Worm (Caenorhabditis elegans) whole organism, L2 larva: ENCODE data around the gene aat-2.

Experiments used
- C34F6.9 ChIP-seq: fragments of 150-350 bp; optimal IDR thresholded peaks from 2 replicates; lab custom pipeline; 2014; ENCODE audit warnings: missing biosample characterization, missing genetic modification characterization
- F13H6.1 ChIP-seq: sonication (generic microtip); optimal IDR thresholded peaks from 2 replicates; lab custom pipeline; 2016; ENCODE audit warnings: missing genetic modification characterization, missing compliant biosample characterization
- R02D3.7 ChIP-seq: fragments of 150-350 bp; optimal IDR thresholded peaks from 2 replicates; lab custom pipeline; 2014; ENCODE audit warnings: missing biosample characterization, missing genetic modification characterization
- Y55F3AM.14 ChIP-seq: fragments of 200-800 bp; sonication (Bioruptor generic); optimal IDR thresholded peaks from 2 replicates; lab custom pipeline; 2018; ENCODE audit warnings: mild to moderate bottlenecking, missing genetic modification characterization, missing compliant biosample characterization
- ZK546.5 ChIP-seq: sonication (generic microtip); optimal IDR thresholded peaks from 2 replicates; lab custom pipeline; 2017; ENCODE audit warnings: missing biosample characterization, missing genetic modification characterization
- alr-1 ChIP-seq: fragments of 150-350 bp; optimal IDR thresholded peaks from 2 replicates; lab custom pipeline; 2014; ENCODE audit warnings: missing biosample characterization, missing genetic modification characterization
- ama-1 ChIP-seq: fragments of 150-350 bp; optimal IDR thresholded peaks from 2 replicates; lab custom pipeline; 2018; ENCODE audit warnings: inconsistent platforms
- ceh-16 ChIP-seq: fragments of 150-350 bp; optimal IDR thresholded peaks from 2 replicates; lab custom pipeline; 2014; ENCODE audit warnings: missing biosample characterization, missing genetic modification characterization
- ceh-82 ChIP-seq: fragments of 150-350 bp; optimal IDR thresholded peaks from 2 replicates; lab custom pipeline; 2014; ENCODE audit warnings: missing biosample characterization, missing genetic modification characterization
- crh-2 ChIP-seq: sonication (generic microtip); optimal IDR thresholded peaks from 2 replicates; lab custom pipeline; 2017; ENCODE audit warnings: missing biosample characterization, missing genetic modification characterization
- dmd-4 ChIP-seq: sonication (generic microtip); optimal IDR thresholded peaks from 2 replicates; lab custom pipeline; 2017; ENCODE audit warnings: missing biosample characterization, missing genetic modification characterization
- egl-27 ChIP-seq: sonication (generic microtip); optimal IDR thresholded peaks from 3 replicates; lab custom pipeline; 2017; ENCODE audit warnings: missing biosample characterization, missing genetic modification reagents, missing genetic modification characterization
- elt-1 ChIP-seq: fragments of 150-350 bp; optimal IDR thresholded peaks from 2 replicates; lab custom pipeline; 2014; ENCODE audit warnings: missing biosample characterization, missing genetic modification characterization
- fos-1 ChIP-seq: fragments of 150-350 bp; optimal IDR thresholded peaks from 2 replicates; lab custom pipeline; 2014; ENCODE audit warnings: missing biosample characterization, missing genetic modification characterization
- gmeb-1 ChIP-seq: fragments of 150-350 bp; optimal IDR thresholded peaks from 2 replicates; lab custom pipeline; 2014; ENCODE audit warnings: missing biosample characterization, missing genetic modification characterization
- lin-11 ChIP-seq: fragments of 150-350 bp; sonication (generic microtip); optimal IDR thresholded peaks from 2 replicates; lab custom pipeline; 2014; ENCODE audit warnings: missing biosample characterization, missing genetic modification characterization, inconsistent platforms, mixed read lengths
- lin-13 ChIP-seq: fragments of 150-350 bp; optimal IDR thresholded peaks from 2 replicates; lab custom pipeline; 2014; ENCODE audit warnings: missing biosample characterization, missing genetic modification reagents, missing genetic modification characterization
- lin-39 ChIP-seq: fragments of 150-350 bp; optimal IDR thresholded peaks from 2 replicates; lab custom pipeline; 2014; ENCODE audit warnings: missing biosample characterization, missing genetic modification reagents, missing genetic modification characterization
- lsy-2 ChIP-seq, 2 experiments: fragments of 150-350 bp in 1 of 2; sonication (generic microtip) in 1 of 2; optimal IDR thresholded peaks; 2 replicates each; lab custom pipeline; 2014 to 2017; ENCODE audit warnings: missing biosample characterization in 2 of 2, missing genetic modification characterization in 2 of 2
- mbf-1 ChIP-seq: sonication (generic microtip); optimal IDR thresholded peaks from 2 replicates; lab custom pipeline; 2017; ENCODE audit warnings: missing biosample characterization, missing genetic modification characterization
- mdl-1 ChIP-seq, 2 experiments: fragments of 150-350 bp in 1 of 2; sonication (generic microtip) in 1 of 2; optimal IDR thresholded peaks; 2 replicates each; lab custom pipeline; 2017; ENCODE audit warnings: missing biosample characterization in 2 of 2, missing genetic modification characterization in 2 of 2
- nhr-10 ChIP-seq: sonication (generic microtip); optimal IDR thresholded peaks from 2 replicates; lab custom pipeline; 2017; ENCODE audit warnings: missing biosample characterization, missing genetic modification characterization
- nhr-12 ChIP-seq: fragments of 150-350 bp; optimal IDR thresholded peaks from 2 replicates; lab custom pipeline; 2014; ENCODE audit warnings: missing biosample characterization, missing genetic modification characterization
- nhr-129 ChIP-seq: fragments of 150-350 bp; optimal IDR thresholded peaks from 2 replicates; lab custom pipeline; 2014; ENCODE audit warnings: missing biosample characterization, missing genetic modification characterization
- nhr-21 ChIP-seq: fragments of 150-350 bp; optimal IDR thresholded peaks from 2 replicates; lab custom pipeline; 2014; ENCODE audit warnings: missing biosample characterization, missing genetic modification characterization
- nhr-23 ChIP-seq: fragments of 150-350 bp; optimal IDR thresholded peaks from 2 replicates; lab custom pipeline; 2014; ENCODE audit warnings: missing biosample characterization, missing genetic modification reagents, missing genetic modification characterization
- nhr-237 ChIP-seq: fragments of 150-350 bp; optimal IDR thresholded peaks from 2 replicates; lab custom pipeline; 2014; ENCODE audit warnings: missing biosample characterization, missing genetic modification characterization
- nhr-25 ChIP-seq: fragments of 150-350 bp; sonication (generic microtip); optimal IDR thresholded peaks from 3 replicates; lab custom pipeline; 2014; ENCODE audit warnings: missing biosample characterization, missing genetic modification characterization
- nhr-77 ChIP-seq: fragments of 150-350 bp; optimal IDR thresholded peaks from 2 replicates; lab custom pipeline; 2014; ENCODE audit warnings: missing biosample characterization, missing genetic modification characterization
- peb-1 ChIP-seq: fragments of 150-350 bp; optimal IDR thresholded peaks from 2 replicates; lab custom pipeline; 2014; ENCODE audit warnings: missing biosample characterization, missing genetic modification characterization
- sem-4 ChIP-seq: fragments of 150-350 bp; optimal IDR thresholded peaks from 2 replicates; lab custom pipeline; 2014; ENCODE audit warnings: missing biosample characterization, missing genetic modification reagents, missing genetic modification characterization
- skn-1 ChIP-seq: sonication (generic microtip); optimal IDR thresholded peaks from 2 replicates; lab custom pipeline; 2017; ENCODE audit warnings: missing biosample characterization, missing genetic modification characterization
- sma-3 ChIP-seq: sonication (generic microtip); optimal IDR thresholded peaks from 2 replicates; lab custom pipeline; 2016; ENCODE audit warnings: missing genetic modification reagents, missing genetic modification characterization, missing compliant biosample characterization
- sma-9 ChIP-seq, 2 experiments: fragments of 150-350 bp in 1 of 2; sonication (generic microtip) in 1 of 2; optimal IDR thresholded peaks; 2 replicates each; lab custom pipeline; 2014 to 2016; ENCODE audit warnings: missing genetic modification characterization in 2 of 2, mild to moderate bottlenecking in 1 of 2, missing biosample characterization in 1 of 2, missing compliant biosample characterization in 1 of 2, missing genetic modification reagents in 1 of 2, moderate library complexity in 1 of 2
- snpc-4 ChIP-seq: fragments of 150-350 bp; optimal IDR thresholded peaks from 2 replicates; lab custom pipeline; 2014; ENCODE audit warnings: missing biosample characterization, missing genetic modification characterization
- unc-39 ChIP-seq: fragments of 150-350 bp; optimal IDR thresholded peaks from 2 replicates; lab custom pipeline; 2014; ENCODE audit warnings: missing biosample characterization, missing genetic modification characterization
- unc-55 ChIP-seq: fragments of 150-350 bp; sonication (generic microtip); optimal IDR thresholded peaks from 3 replicates; lab custom pipeline; 2014; ENCODE audit warnings: missing biosample characterization, missing genetic modification reagents, missing genetic modification characterization
- unc-62 ChIP-seq: fragments of 150-350 bp; optimal IDR thresholded peaks from 2 replicates; lab custom pipeline; 2014; ENCODE audit warnings: missing biosample characterization, missing genetic modification reagents, missing genetic modification characterization
- ztf-1 ChIP-seq: fragments of 200-800 bp; sonication (Bioruptor generic); conservative IDR thresholded peaks from 2 replicates; pipeline ENCODE4 v1.3.6; 2022; ENCODE audit warnings: missing genetic modification characterization, missing compliant biosample characterization

aat-2 gene

ce11 chrV:9254012-9254696 lies 8.0 kb upstream of the aat-2 start, which contains the start of gene F07C3.9:
Gene F07C3.9 (minus strand): TSS chrV:9254646.
- TF ChIP-seq lin-13 (GFP tag; lab: Kevin White, UChicago) = no peak
- no peak for TF ChIP-seq nhr-23
- TF ChIP-seq sem-4 (tag; lab: Kevin White, UChicago) = no peak
- peak; percentile 16 for TF ChIP-seq sma-9 (GFP tag; optimal IDR thresholded peaks at IDR 0.05; lab: Kevin White, UChicago)
- TF ChIP-seq sma-9 (tag; optimal IDR thresholded peaks at IDR 0.05; lab: Kevin White, UChicago) = no peak
- TF ChIP-seq fos-1 (tag; lab: Kevin White, UChicago) = peak; percentile 51
- TF ChIP-seq, all 48 proteins: peak for 2

DNA sequence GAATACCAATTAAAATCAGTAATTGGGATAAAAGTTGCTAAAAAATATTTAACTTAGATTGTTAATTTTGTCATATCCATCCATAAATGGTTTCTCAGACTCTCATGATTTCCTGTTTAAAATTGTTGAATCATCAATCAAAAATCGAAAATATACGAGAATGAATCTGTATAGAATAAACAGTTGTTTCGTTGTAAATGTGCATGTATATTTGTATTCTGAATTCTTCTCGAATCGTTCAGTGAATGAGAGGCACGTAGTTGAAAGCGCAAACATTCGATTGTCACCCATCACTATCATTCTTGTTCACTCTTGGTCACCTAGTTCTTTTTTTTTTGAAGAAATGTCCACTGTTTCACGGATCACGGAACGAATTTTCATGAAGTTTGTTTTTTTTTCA lies 3.8 kb upstream of the aat-2 start, which contains the start of gene ptd-2:
Gene ptd-2, plus strand, starts transcription at position 301 of the 400 bp plus-strand sequence.
- TF ChIP-seq crh-2 = no peak
- TF ChIP-seq nhr-237 (tag; lab: Kevin White, UChicago) = no peak
- no peak for TF ChIP-seq ama-1 (lab: Kevin White, UChicago)
- no peak for TF ChIP-seq unc-55 (GFP tag; lab: Kevin White, UChicago)
- no peak for TF ChIP-seq ceh-16 (tag; lab: Kevin White, UChicago)
- no peak for TF ChIP-seq alr-1 (tag; lab: Kevin White, UChicago)
- TF ChIP-seq sem-4 (tag; lab: Kevin White, UChicago) = no peak

DNA sequence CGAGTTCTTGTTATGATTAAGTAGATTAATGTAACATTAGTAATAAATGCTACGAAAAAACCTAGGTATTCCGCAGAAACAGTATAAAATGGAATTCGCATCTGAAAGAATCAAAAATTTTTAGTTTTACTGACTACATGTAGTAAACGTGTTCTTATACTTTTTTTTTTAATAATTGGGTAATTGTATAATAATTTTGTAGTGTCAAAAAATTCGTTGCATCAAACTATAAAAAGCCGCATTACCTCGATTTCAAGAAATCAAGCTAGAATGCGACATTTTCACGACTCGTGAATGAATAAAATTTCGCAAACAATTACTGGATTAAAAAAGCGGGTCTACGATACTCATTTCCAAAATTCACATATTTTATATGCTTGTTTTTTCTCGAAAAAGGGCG lies 3.0 kb upstream of the aat-2 start, which contains the start of gene str-94:
Gene str-94, minus strand, starts transcription at position 101 of the 400 bp plus-strand sequence.
- no peak for TF ChIP-seq nhr-25
- no peak for TF ChIP-seq nhr-77 (tag; lab: Kevin White, UChicago)
- TF ChIP-seq ceh-82 (tag; lab: Kevin White, UChicago) = no peak
- TF ChIP-seq nhr-10 (tag; lab: Kevin White, UChicago) = no peak
- no peak for TF ChIP-seq unc-39 (tag; lab: Kevin White, UChicago)

DNA sequence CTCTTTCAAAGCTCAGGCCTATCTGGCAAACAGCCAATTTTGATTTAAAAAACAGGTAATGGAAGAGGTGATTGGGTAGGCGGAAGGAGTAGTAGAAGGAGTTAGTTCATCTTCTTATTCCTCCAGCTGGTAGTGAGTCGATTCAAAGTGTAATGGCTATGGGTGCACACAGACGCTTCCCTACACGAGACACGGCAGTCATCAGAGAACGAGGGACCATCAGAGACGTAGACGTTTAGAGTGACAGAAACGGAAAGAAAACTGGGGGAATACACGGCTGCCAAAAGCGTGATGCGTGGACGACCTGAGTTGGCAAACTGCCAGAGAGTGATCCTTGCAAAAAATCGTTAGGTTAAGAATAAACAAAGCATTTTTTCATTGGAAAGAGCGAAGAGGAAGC lies 1.3 kb upstream of the aat-2 start:
- TF ChIP-seq mdl-1 (tag; optimal IDR thresholded peaks at IDR 0.05; lab: Kevin White, UChicago) (peak in 1 of 2 experiments; percentile 25), lsy-2 (tag; optimal IDR thresholded peaks at IDR 0.05; lab: Kevin White, UChicago) (peak in 1 of 2 experiments; percentile 30), skn-1 (tag; lab: Kevin White, UChicago) (no peak), F13H6.1 (tag; lab: Kevin White, UChicago) (peak; percentile 34), sma-9 (GFP tag; optimal IDR thresholded peaks at IDR 0.05; lab: Kevin White, UChicago) (peak; percentile 74), sma-9 (tag; optimal IDR thresholded peaks at IDR 0.05; lab: Kevin White, UChicago) (no peak), unc-55 (GFP tag; lab: Kevin White, UChicago) (peak; percentile 60), lin-11 (tag; lab: Kevin White, UChicago) (no peak), nhr-129 (tag; lab: Kevin White, UChicago) (peak; percentile 75), C34F6.9 (tag; lab: Kevin White, UChicago) (peak; percentile 53)

DNA sequence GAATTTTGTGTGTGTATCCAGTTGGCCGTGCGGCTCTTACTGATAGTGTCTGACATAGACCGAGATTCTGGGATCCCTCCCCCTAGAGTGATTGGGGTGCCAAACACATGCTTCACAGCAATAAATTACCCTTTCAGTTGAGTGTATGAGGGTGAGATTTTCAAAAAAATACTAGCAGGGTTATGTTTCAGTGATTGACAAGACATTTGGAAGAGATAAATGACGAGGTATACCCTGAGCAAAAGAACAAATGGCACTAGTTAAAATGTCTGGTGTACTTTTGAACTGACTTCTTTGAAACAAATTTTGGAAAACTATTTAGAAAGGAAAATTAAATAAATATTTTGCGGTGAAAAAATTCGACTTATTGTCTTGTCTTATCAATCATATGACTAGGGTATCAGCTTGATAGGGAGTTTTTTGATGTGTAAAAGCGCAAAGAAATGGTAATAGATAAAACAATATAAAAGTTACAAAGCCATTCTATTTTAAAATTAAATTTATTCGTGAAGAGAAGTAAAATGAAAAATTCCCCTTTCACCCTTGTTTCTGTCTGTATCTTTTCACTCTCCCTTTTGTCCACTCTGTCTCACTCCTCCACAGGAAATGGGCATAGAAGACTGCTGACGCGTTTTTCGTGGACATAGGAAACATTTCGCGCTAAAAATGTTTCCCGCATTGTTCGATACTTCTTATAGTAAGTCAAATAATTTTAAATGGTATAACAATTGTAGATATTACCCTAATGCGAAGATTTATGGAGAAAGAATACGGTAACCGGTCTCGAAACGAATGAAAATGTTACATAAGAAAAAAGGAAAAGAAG lies 2.8 kb downstream of the aat-2 start, which contains the start of gene glo-4:
Gene glo-4, minus strand, starts transcription at position 51 of the 826 bp plus-strand sequence.
- TF ChIP-seq snpc-4 (tag; lab: Kevin White, UChicago) (peak; percentile 46), unc-55 (GFP tag; lab: Kevin White, UChicago) (peak; percentile 90), nhr-25 (no peak), sma-9 (GFP tag; optimal IDR thresholded peaks at IDR 0.05; lab: Kevin White, UChicago) (peak; percentile 91), sma-9 (tag; optimal IDR thresholded peaks at IDR 0.05; lab: Kevin White, UChicago) (no peak), nhr-21 (tag; lab: Kevin White, UChicago) (peak; percentile 72), unc-62 (GFP tag; lab: Kevin White, UChicago) (no peak), egl-27 (peak; percentile 52), fos-1 (tag; lab: Kevin White, UChicago) (peak; percentile 70), dmd-4 (tag; lab: Kevin White, UChicago) (no peak), sem-4 (tag; lab: Kevin White, UChicago) (peak; percentile 89), gmeb-1 (tag; lab: Kevin White, UChicago) (peak; percentile 77), F13H6.1 (tag; lab: Kevin White, UChicago) (peak; percentile 80), ztf-1 (GFP tag; lab: Robert Waterston, UW) (no peak), crh-2 (peak; percentile 87), R02D3.7 (tag; lab: Kevin White, UChicago) (no peak), sma-3 (GFP tag; lab: Kevin White, UChicago) (peak; percentile 79), ceh-82 (tag; lab: Kevin White, UChicago) (no peak), nhr-12 (tag; lab: Kevin White, UChicago) (no peak), nhr-237 (tag; lab: Kevin White, UChicago) (no peak), skn-1 (tag; lab: Kevin White, UChicago) (no peak), mbf-1 (tag; lab: Kevin White, UChicago) (no peak), ceh-16 (tag; lab: Kevin White, UChicago) (no peak), elt-1 (no peak), mdl-1 (tag; optimal IDR thresholded peaks at IDR 0.05; lab: Kevin White, UChicago) (no peak), peb-1 (tag; lab: Kevin White, UChicago) (no peak), ZK546.5 (tag; lab: Kevin White, UChicago) (no peak), nhr-77 (tag; lab: Kevin White, UChicago) (no peak), Y55F3AM.14 (GFP tag; lab: Kevin White, UChicago) (no peak), lin-39 (tag; lab: Kevin White, UChicago) (no peak), C34F6.9 (tag; lab: Kevin White, UChicago) (peak; percentile 91)
